Fruit fly (Drosophila melanogaster) whole organism, embryonic: ENCODE measurements around the gene CG11178.
A peak's percentile ranks its signal among the peaks of the same experiment; 100 is the strongest.

Experiments used
- Atf3 ChIP-seq: fragments of 200-800 bp; sonication (Bioruptor generic); optimal IDR thresholded peaks from 3 replicates; lab custom pipeline; 2016; ENCODE audit warnings: missing biosample characterization, missing genetic modification characterization
- CG10431 ChIP-seq: fragments of 200-800 bp; sonication (Bioruptor generic); optimal IDR thresholded peaks from 3 replicates; lab custom pipeline; 2018; ENCODE audit warnings: missing biosample characterization, mild to moderate bottlenecking, missing genetic modification characterization
- CG12071 ChIP-seq: fragments of 200-800 bp; sonication (Bioruptor generic); optimal IDR thresholded peaks from 3 replicates; lab custom pipeline; 2018; ENCODE audit warnings: missing biosample characterization, mild to moderate bottlenecking, missing genetic modification characterization
- CG12104 ChIP-seq: fragments of 200-800 bp; sonication (Bioruptor generic); optimal IDR thresholded peaks from 3 replicates; lab custom pipeline; 2016; ENCODE audit warnings: missing biosample characterization, missing genetic modification characterization
- CG12236 ChIP-seq: fragments of 200-800 bp; sonication (Bioruptor generic); optimal IDR thresholded peaks from 2 replicates; lab custom pipeline; 2016; ENCODE audit warnings: missing biosample characterization, missing genetic modification characterization
- CG14965 ChIP-seq: fragments of 200-800 bp; sonication (Bioruptor generic); optimal IDR thresholded peaks from 2 replicates; lab custom pipeline; 2016; ENCODE audit warnings: missing biosample characterization, missing genetic modification characterization, borderline replicate concordance
- CG16813 ChIP-seq: fragments of 200-800 bp; sonication (Bioruptor generic); IDR thresholded peaks from 3 replicates; pipeline ENCODE4 v1.3.6; 2022; ENCODE audit warnings: missing biosample characterization, missing genetic modification characterization; ENCODE audit not compliant: partially characterized antibody
- CG16863 ChIP-seq: fragments of 200-800 bp; sonication (Bioruptor generic); optimal IDR thresholded peaks from 3 replicates; lab custom pipeline; 2016; ENCODE audit warnings: missing biosample characterization, missing genetic modification characterization
- CG17359 ChIP-seq: fragments of 200-800 bp; sonication (Bioruptor generic); optimal IDR thresholded peaks from 3 replicates; lab custom pipeline; 2018; ENCODE audit warnings: missing biosample characterization, mild to moderate bottlenecking, missing genetic modification characterization, moderate library complexity
- CG18262 ChIP-seq: fragments of 200-800 bp; optimal IDR thresholded peaks from 3 replicates; lab custom pipeline; 2019; ENCODE audit warnings: missing biosample characterization, mild to moderate bottlenecking, missing genetic modification characterization, moderate library complexity
- CG18599 ChIP-seq: fragments of 200-800 bp; sonication (Bioruptor generic); optimal IDR thresholded peaks from 3 replicates; lab custom pipeline; 2017; ENCODE audit warnings: missing biosample characterization, missing genetic modification characterization, mild to moderate bottlenecking, moderate library complexity, missing genetic modification reagents
- CG18619 ChIP-seq: fragments of 200-800 bp; sonication (Bioruptor generic); optimal IDR thresholded peaks from 3 replicates; lab custom pipeline; 2017; ENCODE audit warnings: missing biosample characterization, mild to moderate bottlenecking, missing genetic modification characterization
- CG2116 ChIP-seq: fragments of 200-800 bp; sonication (Bioruptor generic); optimal IDR thresholded peaks from 3 replicates; lab custom pipeline; 2018; ENCODE audit warnings: missing biosample characterization, mild to moderate bottlenecking, missing genetic modification characterization
- CG2129 ChIP-seq: fragments of 200-800 bp; sonication (Bioruptor generic); IDR thresholded peaks from 2 replicates; pipeline ENCODE4 v1.3.6; 2022; ENCODE audit warnings: missing biosample characterization, missing genetic modification characterization; ENCODE audit not compliant: partially characterized antibody
- CG2712 ChIP-seq: fragments of 200-800 bp; optimal IDR thresholded peaks from 3 replicates; lab custom pipeline; 2019; ENCODE audit warnings: missing biosample characterization, mild to moderate bottlenecking, missing genetic modification characterization, moderate library complexity
- CG31365 ChIP-seq: fragments of 200-800 bp; sonication (Bioruptor generic); optimal IDR thresholded peaks from 2 replicates; lab custom pipeline; 2018; ENCODE audit warnings: missing biosample characterization, mild to moderate bottlenecking, missing genetic modification characterization
- CG4617 ChIP-seq: fragments of 200-800 bp; sonication (Bioruptor generic); optimal IDR thresholded peaks from 3 replicates; lab custom pipeline; 2016; ENCODE audit warnings: missing biosample characterization, missing genetic modification characterization, borderline replicate concordance
- CG4707 ChIP-seq: fragments of 200-800 bp; sonication (Bioruptor generic); optimal IDR thresholded peaks from 2 replicates; lab custom pipeline; 2018; ENCODE audit warnings: missing biosample characterization, mild to moderate bottlenecking, missing genetic modification characterization, moderate library complexity
- CG5953 ChIP-seq: fragments of 200-800 bp; sonication (Bioruptor generic); IDR thresholded peaks from 2 replicates; pipeline ENCODE4 v1.3.6; 2022; ENCODE audit warnings: missing biosample characterization, missing genetic modification characterization
- CG6791 ChIP-seq: fragments of 200-800 bp; sonication (Bioruptor generic); IDR thresholded peaks from 3 replicates; pipeline ENCODE4 v1.3.6; 2022; ENCODE audit warnings: missing biosample characterization, missing genetic modification characterization; ENCODE audit not compliant: partially characterized antibody
- CG7786 ChIP-seq: fragments of 200-800 bp; sonication (Bioruptor generic); optimal IDR thresholded peaks from 2 replicates; lab custom pipeline; 2016; ENCODE audit warnings: missing biosample characterization, missing genetic modification characterization
- CG9609 ChIP-seq: fragments of 200-800 bp; sonication (Bioruptor generic); optimal IDR thresholded peaks from 3 replicates; lab custom pipeline; 2016; ENCODE audit warnings: missing biosample characterization, missing genetic modification characterization
- CG9932 ChIP-seq: fragments of 200-800 bp; sonication (Bioruptor generic); IDR thresholded peaks from 2 replicates; pipeline ENCODE4 v1.3.6; 2022; ENCODE audit warnings: missing biosample characterization, missing genetic modification characterization
- D19B ChIP-seq: fragments of 200-800 bp; sonication (Bioruptor generic); optimal IDR thresholded peaks from 2 replicates; lab custom pipeline; 2017; ENCODE audit warnings: missing biosample characterization, mild to moderate bottlenecking, missing genetic modification characterization
- Drgx ChIP-seq: fragments of 200-800 bp; sonication (Bioruptor generic); IDR thresholded peaks from 2 replicates; pipeline ENCODE4 v1.3.6; 2022; ENCODE audit warnings: missing biosample characterization, missing genetic modification characterization
- Hmx ChIP-seq: fragments of 200-800 bp; sonication (Bioruptor generic); optimal IDR thresholded peaks from 2 replicates; lab custom pipeline; 2016; ENCODE audit warnings: missing biosample characterization, missing genetic modification characterization
- Lhr ChIP-seq: fragments of 200-800 bp; sonication (Bioruptor generic); optimal IDR thresholded peaks from 3 replicates; lab custom pipeline; 2017; ENCODE audit warnings: mild to moderate bottlenecking, missing biosample characterization, missing genetic modification reagents, missing genetic modification characterization
- Meics ChIP-seq: fragments of 200-800 bp; sonication (Bioruptor generic); optimal IDR thresholded peaks from 2 replicates; lab custom pipeline; 2017; ENCODE audit warnings: missing biosample characterization, mild to moderate bottlenecking, missing genetic modification characterization
- Mes4 ChIP-seq: fragments of 200-800 bp; sonication (Bioruptor generic); optimal IDR thresholded peaks from 2 replicates; lab custom pipeline; 2016; ENCODE audit warnings: missing biosample characterization, missing genetic modification characterization
- Oli ChIP-seq: fragments of 200-800 bp; sonication (Bioruptor generic); optimal IDR thresholded peaks from 2 replicates; lab custom pipeline; 2018; ENCODE audit warnings: missing biosample characterization, mild to moderate bottlenecking, missing genetic modification characterization, moderate library complexity
- Side ChIP-seq: fragments of 200-800 bp; sonication (Bioruptor generic); optimal IDR thresholded peaks from 2 replicates; lab custom pipeline; 2016; ENCODE audit warnings: missing biosample characterization, missing genetic modification characterization
- Ssrp ChIP-seq: fragments of 200-800 bp; sonication (Bioruptor generic); optimal IDR thresholded peaks from 2 replicates; lab custom pipeline; 2018; ENCODE audit warnings: missing biosample characterization, mild to moderate bottlenecking, missing genetic modification characterization, moderate library complexity
- Usf ChIP-seq: fragments of 200-800 bp; sonication (Bioruptor generic); optimal IDR thresholded peaks from 2 replicates; lab custom pipeline; 2017; ENCODE audit warnings: missing genotype, missing biosample characterization, missing genetic modification characterization
- ato ChIP-seq: fragments of 200-800 bp; sonication (Bioruptor generic); IDR thresholded peaks from 2 replicates; pipeline ENCODE4 v1.3.6; 2022; ENCODE audit warnings: missing biosample characterization, missing genetic modification characterization; ENCODE audit not compliant: partially characterized antibody
- bbx ChIP-seq: fragments of 200-800 bp; sonication (Bioruptor generic); IDR thresholded peaks from 2 replicates; pipeline ENCODE4 v1.3.6; 2022; ENCODE audit warnings: missing biosample characterization, missing genetic modification characterization; ENCODE audit not compliant: partially characterized antibody
- danr ChIP-seq: fragments of 200-800 bp; sonication (Bioruptor generic); IDR thresholded peaks from 2 replicates; pipeline ENCODE4 v1.3.6; 2022; ENCODE audit warnings: missing biosample characterization, missing genetic modification characterization
- dysf ChIP-seq: fragments of 200-800 bp; sonication (Bioruptor generic); IDR thresholded peaks from 3 replicates; pipeline ENCODE4 v1.3.6; 2022; ENCODE audit warnings: missing biosample characterization, missing genetic modification characterization
- esg ChIP-seq: fragments of 200-800 bp; sonication (Bioruptor generic); conservative IDR thresholded peaks from 2 replicates; pipeline ENCODE4 v1.3.6; 2022; ENCODE audit warnings: missing biosample characterization, missing genetic modification characterization
- fd102C ChIP-seq: fragments of 200-800 bp; sonication (Bioruptor generic); optimal IDR thresholded peaks from 2 replicates; lab custom pipeline; 2018; ENCODE audit warnings: missing biosample characterization, mild to moderate bottlenecking, missing genetic modification characterization, moderate library complexity
- gcm2 ChIP-seq: fragments of 200-800 bp; sonication (Bioruptor generic); optimal IDR thresholded peaks from 2 replicates; lab custom pipeline; 2016; ENCODE audit warnings: missing biosample characterization, missing genetic modification characterization
- gro ChIP-seq: fragments of 200-800 bp; sonication (Bioruptor generic); optimal IDR thresholded peaks from 2 replicates; lab custom pipeline; 2016; ENCODE audit warnings: missing biosample characterization, missing genetic modification characterization
- gsb-n ChIP-seq: fragments of 200-800 bp; sonication (Bioruptor generic); optimal IDR thresholded peaks from 3 replicates; lab custom pipeline; 2018; ENCODE audit warnings: missing biosample characterization, mild to moderate bottlenecking, missing genetic modification characterization
- gt ChIP-seq: fragments of 200-800 bp; sonication (Bioruptor generic); IDR thresholded peaks from 2 replicates; pipeline ENCODE4 v1.3.6; 2022; ENCODE audit warnings: missing biosample characterization, missing genetic modification characterization
- hbn ChIP-seq: fragments of 200-800 bp; sonication (Bioruptor generic); IDR thresholded peaks from 2 replicates; pipeline ENCODE4 v1.3.6; 2022; ENCODE audit warnings: missing biosample characterization, missing genetic modification characterization; ENCODE audit not compliant: partially characterized antibody
- nerfin-2 ChIP-seq: fragments of 200-800 bp; sonication (Bioruptor generic); IDR thresholded peaks from 2 replicates; pipeline ENCODE4 v1.3.6; 2022; ENCODE audit warnings: missing biosample characterization, missing genetic modification characterization; ENCODE audit not compliant: partially characterized antibody
- peb ChIP-seq: fragments of 200-800 bp; sonication (Bioruptor generic); IDR thresholded peaks from 2 replicates; pipeline ENCODE4 v1.3.6; 2022; ENCODE audit warnings: missing biosample characterization, missing genetic modification characterization
- repo ChIP-seq: fragments of 200-800 bp; sonication (Bioruptor generic); optimal IDR thresholded peaks from 2 replicates; lab custom pipeline; 2016; ENCODE audit warnings: missing biosample characterization, missing genetic modification characterization
- ssp ChIP-seq: fragments of 200-800 bp; sonication (Bioruptor generic); IDR thresholded peaks from 2 replicates; pipeline ENCODE4 v1.3.6; 2022; ENCODE audit warnings: missing biosample characterization, missing genetic modification characterization
- stc ChIP-seq: fragments of 200-800 bp; sonication (Bioruptor generic); IDR thresholded peaks from 2 replicates; pipeline ENCODE4 v1.3.6; 2022; ENCODE audit warnings: missing biosample characterization, missing genetic modification characterization
- zen ChIP-seq: fragments of 200-800 bp; sonication (Bioruptor generic); optimal IDR thresholded peaks from 3 replicates; lab custom pipeline; 2018; ENCODE audit warnings: missing biosample characterization, mild to moderate bottlenecking, missing genetic modification characterization, moderate library complexity

The CG11178 gene

DNA sequence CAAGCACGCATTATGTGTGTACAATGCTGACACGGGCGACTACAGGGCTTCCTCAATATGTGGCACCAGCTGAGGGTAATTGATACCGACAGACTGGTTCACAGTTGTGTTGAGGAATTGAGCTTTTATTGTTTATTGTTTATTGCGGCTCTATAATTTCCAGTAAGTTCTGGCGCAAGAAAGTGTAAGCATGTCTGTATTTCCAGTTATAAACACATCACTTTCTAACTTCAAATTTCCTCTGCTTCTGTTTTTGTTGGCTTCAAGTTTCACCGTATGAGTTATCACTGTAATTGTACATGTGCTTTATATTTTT is 21.1 kb downstream of the CG11178 start (continued):
- peak; percentile 78 for TF ChIP-seq CG7786 (GFP tag; lab: Kevin White, UChicago)
- TF ChIP-seq CG2712, result peak; percentile 74
- no peak for TF ChIP-seq CG2129 (GFP tag; lab: Robert Waterston, UW)
- peak; percentile 89 for TF ChIP-seq CG18599 (GFP tag; lab: Kevin White, UChicago)
- TF ChIP-seq peb (GFP tag; lab: Robert Waterston, UW), result peak; percentile 34; the same call in 1 of the 2 replicates
- peak; percentile 87 for TF ChIP-seq CG9932
- TF ChIP-seq gcm2 (GFP tag; lab: Kevin White, UChicago), result peak; percentile 69
- TF ChIP-seq gt (GFP tag; lab: Robert Waterston, UW), result no peak
- peak; percentile 77 for TF ChIP-seq Side (GFP tag; lab: Kevin White, UChicago)
- TF ChIP-seq CG16863 (GFP tag; lab: Kevin White, UChicago), result peak; percentile 72
- TF ChIP-seq Hmx (GFP tag; lab: Kevin White, UChicago), result peak; percentile 21
- TF ChIP-seq CG10431 (GFP tag; lab: Kevin White, UChicago), result no peak
- TF ChIP-seq esg (GFP tag; lab: Robert Waterston, UW), result peak; percentile 62
- TF ChIP-seq CG18262 (tag; lab: Kevin White, UChicago), result peak; percentile 59
- peak; percentile 75 for TF ChIP-seq CG17359 (tag; lab: Kevin White, UChicago)
- peak; percentile 76 for TF ChIP-seq CG9609 (GFP tag; lab: Kevin White, UChicago)
- no peak for TF ChIP-seq Lhr (GFP tag; lab: Kevin White, UChicago)
- TF ChIP-seq ato (GFP tag; lab: Robert Waterston, UW), result no peak
- peak; percentile 86 for TF ChIP-seq gro (GFP tag; lab: Kevin White, UChicago)
- TF ChIP-seq CG6791 (GFP tag; lab: Robert Waterston, UW), result no peak
- peak; percentile 59 for TF ChIP-seq danr (GFP tag; lab: Robert Waterston, UW)
- TF ChIP-seq CG12236, result peak; percentile 37
- peak; percentile 68 for TF ChIP-seq Ssrp
- TF ChIP-seq Usf (GFP tag; lab: Kevin White, UChicago), result no peak
- TF ChIP-seq stc, result peak; percentile 58
- peak; percentile 30; the same call in 1 of the 2 replicates for TF ChIP-seq ssp (GFP tag; lab: Robert Waterston, UW)
- TF ChIP-seq CG16813 (GFP tag; lab: Robert Waterston, UW), result no peak
- TF ChIP-seq CG2116 (GFP tag; lab: Kevin White, UChicago), result peak; percentile 30
- TF ChIP-seq CG4617 (GFP tag; lab: Kevin White, UChicago), result peak; percentile 15
- TF ChIP-seq Drgx (GFP tag; lab: Robert Waterston, UW), result 0 out of 2 replicates have a peak, but pooled peaks have one; percentile 13
- peak; percentile 57 for TF ChIP-seq Oli (tag; lab: Kevin White, UChicago)
- TF ChIP-seq CG5953 (GFP tag; lab: Robert Waterston, UW), result 0 out of 2 replicates have a peak, but pooled peaks have one; percentile 19
- no peak for TF ChIP-seq fd102C
- TF ChIP-seq zen (tag; lab: Kevin White, UChicago), result peak; percentile 9
- peak; percentile 70 for TF ChIP-seq D19B (GFP tag; lab: Kevin White, UChicago)
- peak; percentile 40 for TF ChIP-seq CG31365 (tag; lab: Kevin White, UChicago)
- TF ChIP-seq bbx (GFP tag; lab: Robert Waterston, UW), result no peak
- no peak for TF ChIP-seq hbn (GFP tag; lab: Robert Waterston, UW)
- TF ChIP-seq CG18619 (GFP tag; lab: Kevin White, UChicago), result peak; percentile 65
- TF ChIP-seq CG12071, result peak; percentile 60
- peak; percentile 41 for TF ChIP-seq gsb-n (tag; lab: Kevin White, UChicago)
- peak; percentile 52 for TF ChIP-seq Mes4 (GFP tag; lab: Kevin White, UChicago)
- peak; percentile 91 for TF ChIP-seq dysf
- peak; percentile 14 for TF ChIP-seq CG4707
- TF ChIP-seq repo (GFP tag; lab: Kevin White, UChicago), result peak; percentile 25
- TF ChIP-seq CG14965 (GFP tag; lab: Kevin White, UChicago), result peak; percentile 56
- no peak for TF ChIP-seq nerfin-2
- peak; percentile 52 for TF ChIP-seq Atf3
- peak; percentile 83 for TF ChIP-seq Meics (GFP tag; lab: Kevin White, UChicago)
- TF ChIP-seq CG12104 (GFP tag; lab: Kevin White, UChicago), result peak; percentile 66
